Fruit fly (Drosophila melanogaster) whole organism, embryonic: ENCODE data around the gene Ir7g.

Source experiments
- Abd-B ChIP-seq: fragments of 200-800 bp; sonication (Bioruptor generic); optimal IDR thresholded peaks from 2 replicates; lab custom pipeline; 2018; ENCODE audit warnings: missing biosample characterization, mild to moderate bottlenecking, missing genetic modification characterization, moderate library complexity
- Ada2b ChIP-seq: fragments of 200-800 bp; sonication (Bioruptor generic); IDR thresholded peaks from 2 replicates; pipeline ENCODE4 v1.3.6; 2022; ENCODE audit warnings: missing biosample characterization, missing genetic modification characterization
- CG10274 ChIP-seq: fragments of 200-800 bp; sonication (Bioruptor generic); optimal IDR thresholded peaks from 3 replicates; lab custom pipeline; 2017; ENCODE audit warnings: missing biosample characterization, mild to moderate bottlenecking, missing genetic modification characterization
- CG10654 ChIP-seq: fragments of 200-800 bp; sonication (Bioruptor generic); optimal IDR thresholded peaks from 2 replicates; lab custom pipeline; 2016; ENCODE audit warnings: missing biosample characterization, missing genetic modification characterization
- CG11247 ChIP-seq: fragments of 200-800 bp; sonication (Bioruptor generic); IDR thresholded peaks from 2 replicates; pipeline ENCODE4 v1.3.6; 2022; ENCODE audit warnings: missing biosample characterization, missing genetic modification characterization
- CG1233 ChIP-seq: fragments of 200-800 bp; sonication (Bioruptor generic); optimal IDR thresholded peaks from 4 replicates; lab custom pipeline; 2018; ENCODE audit warnings: missing biosample characterization, mild to moderate bottlenecking, missing genetic modification characterization
- CG13624 ChIP-seq: fragments of 200-800 bp; sonication (Bioruptor generic); optimal IDR thresholded peaks from 2 replicates; lab custom pipeline; 2016; ENCODE audit warnings: missing biosample characterization, missing genetic modification characterization
- CG14667 ChIP-seq: fragments of 200-800 bp; sonication (Bioruptor generic); IDR thresholded peaks from 2 replicates; pipeline ENCODE4 v1.3.6; 2022; ENCODE audit warnings: missing biosample characterization, missing genetic modification characterization
- CG15011 ChIP-seq: fragments of 200-800 bp; sonication (Bioruptor generic); optimal IDR thresholded peaks from 3 replicates; lab custom pipeline; 2018; ENCODE audit warnings: missing biosample characterization, mild to moderate bottlenecking, missing genetic modification characterization
- CG15269 ChIP-seq: fragments of 200-800 bp; sonication (Bioruptor generic); optimal IDR thresholded peaks from 2 replicates; lab custom pipeline; 2018; ENCODE audit warnings: missing biosample characterization, mild to moderate bottlenecking, missing genetic modification characterization, moderate library complexity
- CG16863 ChIP-seq: fragments of 200-800 bp; sonication (Bioruptor generic); optimal IDR thresholded peaks from 3 replicates; lab custom pipeline; 2016; ENCODE audit warnings: missing biosample characterization, missing genetic modification characterization
- CG2712 ChIP-seq: fragments of 200-800 bp; optimal IDR thresholded peaks from 3 replicates; lab custom pipeline; 2019; ENCODE audit warnings: missing biosample characterization, mild to moderate bottlenecking, missing genetic modification characterization, moderate library complexity
- CG4424 ChIP-seq: fragments of 200-800 bp; sonication (Bioruptor generic); optimal IDR thresholded peaks from 3 replicates; lab custom pipeline; 2016; ENCODE audit warnings: missing biosample characterization, missing genetic modification characterization
- CG4707 ChIP-seq: fragments of 200-800 bp; sonication (Bioruptor generic); optimal IDR thresholded peaks from 2 replicates; lab custom pipeline; 2018; ENCODE audit warnings: missing biosample characterization, mild to moderate bottlenecking, missing genetic modification characterization, moderate library complexity
- CG6813 ChIP-seq: fragments of 200-800 bp; sonication (Bioruptor generic); optimal IDR thresholded peaks from 2 replicates; lab custom pipeline; 2017; ENCODE audit warnings: missing biosample characterization, missing genetic modification characterization, mild to moderate bottlenecking, moderate library complexity, missing genetic modification reagents
- CG7357 ChIP-seq: fragments of 200-800 bp; sonication (Bioruptor generic); IDR thresholded peaks from 3 replicates; pipeline ENCODE4 v1.3.6; 2022; ENCODE audit warnings: missing biosample characterization, missing genetic modification characterization
- CG8089 ChIP-seq: fragments of 200-800 bp; sonication (Bioruptor generic); optimal IDR thresholded peaks from 3 replicates; lab custom pipeline; 2016; ENCODE audit warnings: missing biosample characterization, missing genetic modification characterization
- CG9609 ChIP-seq: fragments of 200-800 bp; sonication (Bioruptor generic); optimal IDR thresholded peaks from 3 replicates; lab custom pipeline; 2016; ENCODE audit warnings: missing biosample characterization, missing genetic modification characterization
- Ets65A ChIP-seq: fragments of 200-800 bp; sonication (Bioruptor generic); peaks from one replicate; lab custom pipeline; 2016; ENCODE audit warnings: missing biosample characterization, missing genetic modification characterization
- Fer3 ChIP-seq: fragments of 200-800 bp; sonication (Bioruptor generic); optimal IDR thresholded peaks from 2 replicates; lab custom pipeline; 2018; ENCODE audit warnings: missing biosample characterization, mild to moderate bottlenecking, missing genetic modification characterization, moderate library complexity
- Jarid2 ChIP-seq: fragments of 200-800 bp; sonication (Bioruptor generic); optimal IDR thresholded peaks from 3 replicates; lab custom pipeline; 2017; ENCODE audit warnings: mild to moderate bottlenecking, missing biosample characterization, missing genetic modification reagents, missing genetic modification characterization
- Lhr ChIP-seq: fragments of 200-800 bp; sonication (Bioruptor generic); optimal IDR thresholded peaks from 3 replicates; lab custom pipeline; 2017; ENCODE audit warnings: mild to moderate bottlenecking, missing biosample characterization, missing genetic modification reagents, missing genetic modification characterization
- NC2α ChIP-seq: fragments of 200-800 bp; sonication (Bioruptor generic); optimal IDR thresholded peaks from 2 replicates; lab custom pipeline; 2016; ENCODE audit warnings: missing biosample characterization, missing genetic modification characterization
- PHDP ChIP-seq: fragments of 200-800 bp; sonication (Bioruptor generic); optimal IDR thresholded peaks from 3 replicates; lab custom pipeline; 2018; ENCODE audit warnings: missing biosample characterization, mild to moderate bottlenecking, missing genetic modification characterization, moderate library complexity
- Rfx ChIP-seq: fragments of 200-800 bp; sonication (Bioruptor generic); IDR thresholded peaks from 2 replicates; pipeline ENCODE4 v1.3.6; 2022; ENCODE audit warnings: missing biosample characterization, missing genetic modification characterization
- ash1 ChIP-seq: fragments of 200-800 bp; sonication (Bioruptor generic); optimal IDR thresholded peaks from 2 replicates; lab custom pipeline; 2018; ENCODE audit warnings: missing biosample characterization, mild to moderate bottlenecking, missing genetic modification characterization
- bab2 ChIP-seq: fragments of 200-800 bp; sonication (Bioruptor generic); optimal IDR thresholded peaks from 2 replicates; lab custom pipeline; 2016; ENCODE audit warnings: missing biosample characterization, missing genetic modification characterization
- crc ChIP-seq: fragments of 200-800 bp; sonication (Bioruptor generic); optimal IDR thresholded peaks from 2 replicates; lab custom pipeline; 2016; ENCODE audit warnings: missing biosample characterization, missing genetic modification characterization
- crp ChIP-seq, 2 experiments: fragments of 200-800 bp; sonication (Bioruptor generic); optimal IDR thresholded peaks; 2 replicates in 1 of 2; 3 replicates in 1 of 2; lab custom pipeline; 2017; ENCODE audit warnings: missing biosample characterization in 2 of 2, missing genetic modification characterization in 2 of 2, mild to moderate bottlenecking in 1 of 2, moderate library complexity in 1 of 2
- her ChIP-seq: fragments of 200-800 bp; sonication (Bioruptor generic); optimal IDR thresholded peaks from 2 replicates; lab custom pipeline; 2016; ENCODE audit warnings: missing biosample characterization, missing genetic modification characterization
- jigr1 ChIP-seq: fragments of 200-800 bp; sonication (Bioruptor generic); IDR thresholded peaks from 3 replicates; pipeline ENCODE4 v1.3.6; 2022; ENCODE audit warnings: missing biosample characterization, missing genetic modification characterization
- sna ChIP-seq: fragments of 200-800 bp; sonication (Bioruptor generic); IDR thresholded peaks from 2 replicates; pipeline ENCODE4 v1.3.6; 2022; ENCODE audit warnings: missing biosample characterization, missing genetic modification characterization; ENCODE audit not compliant: partially characterized antibody
- stc ChIP-seq: fragments of 200-800 bp; sonication (Bioruptor generic); IDR thresholded peaks from 2 replicates; pipeline ENCODE4 v1.3.6; 2022; ENCODE audit warnings: missing biosample characterization, missing genetic modification characterization

The Ir7g gene

DNA sequence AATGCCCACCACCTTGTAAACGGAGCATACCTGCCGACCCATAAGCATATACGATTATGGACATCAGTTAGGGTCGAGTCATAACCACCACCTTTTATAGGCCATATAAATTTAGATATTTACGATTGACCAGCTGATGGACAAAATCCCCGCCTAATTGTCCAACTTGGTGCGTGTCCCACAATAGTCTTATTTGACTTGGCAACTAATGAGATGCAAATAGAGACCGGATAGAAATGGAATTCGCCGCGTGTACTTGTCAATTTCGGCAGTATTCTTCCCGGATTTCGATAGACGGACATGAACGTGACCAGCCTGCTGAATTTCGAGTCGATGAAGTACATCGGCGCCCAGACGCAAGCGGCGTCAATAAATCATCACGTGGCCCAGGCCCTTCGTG is at the start of gene Ir7g:
Ir7g (plus strand) TSS at position 301 of the 400 bp plus-strand sequence.
- TF ChIP-seq her (GFP tag; lab: Kevin White, UChicago) = no peak
- no peak for TF ChIP-seq crc (GFP tag; lab: Kevin White, UChicago)
- TF ChIP-seq Abd-B (GFP tag; lab: Kevin White, UChicago) = no peak
- no peak for TF ChIP-seq Ets65A (GFP tag; lab: Kevin White, UChicago)
- TF ChIP-seq CG15269 = no peak
- no peak for TF ChIP-seq CG1233 (GFP tag; lab: Kevin White, UChicago)
- TF ChIP-seq CG11247 (GFP tag; lab: Robert Waterston, UW) = no peak
- TF ChIP-seq CG14667 = no peak
- no peak for TF ChIP-seq CG2712
- TF ChIP-seq CG8089 = no peak

DNA sequence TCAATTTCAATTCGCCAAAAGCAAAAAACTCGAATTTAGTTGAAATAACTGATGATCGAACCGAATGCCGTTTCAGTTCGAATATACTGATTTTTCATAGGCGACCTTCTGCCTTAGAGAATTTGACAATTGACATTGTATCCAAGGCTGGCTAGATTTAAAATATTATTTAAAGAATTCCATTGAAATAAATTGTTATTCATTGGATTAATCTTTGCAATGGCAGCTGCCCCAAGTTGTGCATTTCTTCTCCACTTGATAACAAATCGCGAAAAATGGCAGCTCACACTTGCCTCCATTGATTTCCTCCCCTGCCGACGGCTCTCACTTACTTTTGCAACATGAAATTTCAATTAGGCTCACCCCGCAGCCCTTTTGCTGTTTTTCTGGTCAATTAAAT is 30.3 kb upstream of the Ir7g start, which contains the start of gene CG10920:
CG10920 (minus strand) TSS at position 101 of the 400 bp plus-strand sequence.
- TF ChIP-seq ash1 (GFP tag; lab: Kevin White, UChicago) = no peak
- TF ChIP-seq crp (GFP tag; optimal IDR thresholded peaks at IDR 0.05; lab: Kevin White, UChicago) = no peak
- TF ChIP-seq bab2 (GFP tag; lab: Kevin White, UChicago) = no peak
- no peak for TF ChIP-seq Ada2b (GFP tag; lab: Robert Waterston, UW)
- TF ChIP-seq CG13624 (GFP tag; lab: Kevin White, UChicago) = no peak
- TF ChIP-seq CG15011 (GFP tag; lab: Kevin White, UChicago) = no peak
- no peak for TF ChIP-seq CG6813 (GFP tag; lab: Kevin White, UChicago)
- no peak for TF ChIP-seq PHDP (tag; lab: Kevin White, UChicago)

dm6 chrX:7857873-7858272 is 26.6 kb upstream of the Ir7g start, which contains the start of gene CG1409:
CG1409 (plus strand) TSS chrX:7858173.
- TF ChIP-seq Jarid2 (GFP tag; lab: Kevin White, UChicago) = no peak
- no peak for TF ChIP-seq CG4424 (GFP tag; lab: Kevin White, UChicago)
- no peak for TF ChIP-seq CG10654 (GFP tag; lab: Kevin White, UChicago)
- TF ChIP-seq sna (GFP tag; lab: Robert Waterston, UW) = no peak
- TF ChIP-seq jigr1 (GFP tag; lab: Robert Waterston, UW) = no peak
- TF ChIP-seq CG16863 = no peak
- TF ChIP-seq NC2α (GFP tag; lab: Kevin White, UChicago) = no peak
- no peak for TF ChIP-seq CG4707
- no peak for TF ChIP-seq CG1233 (GFP tag; lab: Kevin White, UChicago)

DNA sequence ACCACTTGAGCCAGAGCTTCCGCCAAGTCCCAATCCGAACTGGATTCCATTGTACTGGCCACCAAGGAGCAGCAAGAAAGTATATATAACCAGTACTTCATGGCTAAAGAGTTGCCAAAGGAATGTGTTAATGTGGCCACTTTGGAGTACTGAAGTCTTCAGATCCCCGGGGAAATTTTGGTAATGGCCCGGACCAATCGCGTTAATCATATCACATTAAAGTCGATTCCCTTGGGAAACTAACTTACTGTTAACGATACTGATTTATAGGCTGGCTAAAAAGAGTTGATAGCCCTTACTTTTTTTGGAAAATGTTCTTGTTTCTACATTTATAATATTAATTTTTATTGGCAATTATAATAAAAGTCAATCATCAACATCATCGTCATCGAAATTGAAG is 17.6 kb upstream of the Ir7g start, which contains the start of gene Ir7b:
Ir7b (minus strand) TSS at position 101 of the 400 bp plus-strand sequence.
- TF ChIP-seq CG9609 (GFP tag; lab: Kevin White, UChicago) = no peak
- TF ChIP-seq Fer3 (tag; lab: Kevin White, UChicago) = no peak
- TF ChIP-seq CG7357 (GFP tag; lab: Robert Waterston, UW) = no peak
- TF ChIP-seq, all 482 proteins: peak for 0

DNA sequence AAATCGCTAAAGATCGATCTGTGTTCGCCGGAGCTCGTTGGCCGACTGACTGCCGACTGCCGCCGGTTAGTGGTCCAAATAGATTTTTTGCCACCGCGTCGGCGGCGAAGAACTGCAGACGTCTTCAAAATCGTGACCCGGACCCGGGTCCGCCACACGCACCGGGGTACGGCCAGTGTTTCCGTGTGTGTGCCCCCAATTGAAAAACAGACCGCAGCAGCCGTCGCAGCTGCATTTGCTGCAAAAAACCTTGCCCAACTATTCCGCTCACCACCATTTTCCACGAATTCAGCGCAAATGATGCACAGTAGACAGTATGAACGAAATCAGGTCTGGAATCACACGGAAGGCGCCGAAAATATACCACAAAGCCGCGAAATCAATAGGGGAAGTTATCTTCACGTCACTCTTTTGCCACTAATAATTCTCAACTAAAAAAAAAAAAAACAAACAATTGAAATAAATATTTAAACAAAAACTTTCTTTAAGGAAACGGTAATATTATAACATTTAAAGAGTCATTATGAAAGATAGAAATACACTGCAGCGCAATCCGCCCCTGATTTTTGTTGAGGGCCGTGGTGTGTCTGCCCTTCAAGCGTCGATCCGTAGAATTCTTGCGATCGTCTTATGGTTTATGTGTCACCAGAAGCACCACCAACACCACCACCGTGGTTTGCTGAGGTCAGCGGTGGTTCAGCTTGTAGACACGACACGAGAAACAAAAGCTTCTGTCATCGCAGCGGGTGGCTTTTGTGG is 11.1 kb upstream of the Ir7g start, which contains the start of gene dec:
dec (minus strand) TSS at position 51 of the 759 bp plus-strand sequence.
- TF ChIP-seq CG10274 (no peak), Lhr (no peak), Rfx (GFP tag; lab: Robert Waterston, UW) (no peak), stc (GFP tag; lab: Robert Waterston, UW) (no peak)
